Worm (Caenorhabditis elegans): ENCODE measurements around the gene iglr-2.

Gene iglr-2

ce11 chrIII:8370846-8371257 lies 39.7 kb upstream of the iglr-2 start:
- TF ChIP-seq ceh-24 (tag; optimal IDR thresholded peaks at IDR 0.05) = no peak
- TF ChIP-seq nfya-1 (tag; optimal IDR thresholded peaks at IDR 0.05) = peak; percentile 57
- TF ChIP-seq ceh-31 (tag; optimal IDR thresholded peaks at IDR 0.05) = peak; percentile 1
- TF ChIP-seq hlh-30 (tag; optimal IDR thresholded peaks at IDR 0.05; ENCODE audit: insufficient read depth) = peak; percentile 20

- TF ChIP-seq Y22D7AL.16 (tag; optimal IDR thresholded peaks at IDR 0.05) (no peak), ceh-22 (tag; optimal IDR thresholded peaks at IDR 0.05) (no peak), ceh-30 (tag; optimal IDR thresholded peaks at IDR 0.05) (no peak), fkh-6 (tag; optimal IDR thresholded peaks at IDR 0.05) (no peak), ama-1 (optimal IDR thresholded peaks at IDR 0.05) (no peak), dve-1 (tag; optimal IDR thresholded peaks at IDR 0.05) (no peak), pqm-1 (tag; optimal IDR thresholded peaks at IDR 0.05) (no peak), odd-2 (tag; optimal IDR thresholded peaks at IDR 0.05) (no peak), hlh-30 (tag; optimal IDR thresholded peaks at IDR 0.05; ENCODE audit: insufficient read depth) (no peak), gmeb-2 (tag; optimal IDR thresholded peaks at IDR 0.05) (no peak), hlh-15 (tag; optimal IDR thresholded peaks at IDR 0.05) (no peak), zip-5 (tag; optimal IDR thresholded peaks at IDR 0.05) (no peak), nhr-11 (tag; optimal IDR thresholded peaks at IDR 0.05) (no peak), ztf-16 (tag; optimal IDR thresholded peaks at IDR 0.05) (no peak), nfya-1 (tag; optimal IDR thresholded peaks at IDR 0.05) (no peak), pag-3 (tag; optimal IDR thresholded peaks at IDR 0.05; ENCODE audit: borderline replicate concordance) (no peak)
Observed at ce11 chrIII:8370188-8370587, 39.1 kb upstream of the iglr-2 start.

ce11 chrIII:8369172-8369571 lies 38.1 kb upstream of the iglr-2 start:
- TF ChIP-seq ets-4 (tag; optimal IDR thresholded peaks at IDR 0.05) (no peak), dve-1 (tag; optimal IDR thresholded peaks at IDR 0.05) (no peak), hlh-13 (GFP tag; optimal IDR thresholded peaks at IDR 0.05) (no peak), ceh-30 (tag; optimal IDR thresholded peaks at IDR 0.05) (no peak), F13H6.1 (tag; optimal IDR thresholded peaks at IDR 0.05) (no peak), ceh-19 (GFP tag; optimal IDR thresholded peaks at IDR 0.05) (no peak), ahr-1 (tag; optimal IDR thresholded peaks at IDR 0.05) (no peak), ama-1 (optimal IDR thresholded peaks at IDR 0.05) (no peak), ceh-22 (tag; optimal IDR thresholded peaks at IDR 0.05) (no peak), pqm-1 (tag; optimal IDR thresholded peaks at IDR 0.05) (no peak), nhr-11 (tag; optimal IDR thresholded peaks at IDR 0.05) (no peak)

- no peak for TF ChIP-seq ttx-3 (tag; optimal IDR thresholded peaks at IDR 0.05)
- TF ChIP-seq npax-4 (tag; optimal IDR thresholded peaks at IDR 0.05) = no peak
- TF ChIP-seq dve-1 (tag; optimal IDR thresholded peaks at IDR 0.05) = no peak
- no peak for TF ChIP-seq tbx-2 (tag; optimal IDR thresholded peaks at IDR 0.05)
Observed at ce11 chrIII:8368619-8369018, 37.5 kb upstream of the iglr-2 start, which contains the start of gene R05D3.9. Gene R05D3.9 (minus strand): TSS chrIII:8368719.

- TF ChIP-seq hlh-13 (GFP tag; optimal IDR thresholded peaks at IDR 0.05) (no peak), fkh-6 (tag; optimal IDR thresholded peaks at IDR 0.05) (no peak), ceh-18 (tag; optimal IDR thresholded peaks at IDR 0.05) (no peak), pha-4 (tag; optimal IDR thresholded peaks at IDR 0.05) (no peak), unc-86 (tag; optimal IDR thresholded peaks at IDR 0.05) (no peak), odd-2 (tag; optimal IDR thresholded peaks at IDR 0.05) (no peak), pag-3 (tag; optimal IDR thresholded peaks at IDR 0.05; ENCODE audit: borderline replicate concordance) (no peak), nfya-1 (tag; optimal IDR thresholded peaks at IDR 0.05) (no peak), ets-4 (tag; optimal IDR thresholded peaks at IDR 0.05) (no peak), ceh-31 (tag; optimal IDR thresholded peaks at IDR 0.05) (no peak), C08G9.2 (tag; optimal IDR thresholded peaks at IDR 0.05) (no peak), K09A11.1 (tag; optimal IDR thresholded peaks at IDR 0.05; ENCODE audit: insufficient read depth) (no peak), sox-2 (GFP tag; IDR thresholded peaks at IDR 0.05) (no peak)
Observed at ce11 chrIII:8363253-8364061, 32.3 kb upstream of the iglr-2 start, which contains the start of gene R05D3.3. Gene R05D3.3 (plus strand): TSS chrIII:8364011.
